Fruit fly (Drosophila melanogaster) whole organism, embryonic: ENCODE data around the gene CG44000.
A peak's percentile ranks its signal among the peaks of the same experiment; 100 is the strongest.

Source experiments
- C15 ChIP-seq: fragments of 200-800 bp; sonication (Bioruptor generic); IDR thresholded peaks from 3 replicates; pipeline ENCODE4 v1.3.6; 2022; ENCODE audit warnings: missing biosample characterization, missing genetic modification characterization
- CG10321 ChIP-seq: fragments of 200-800 bp; sonication (Bioruptor generic); IDR thresholded peaks from 2 replicates; pipeline ENCODE4 v1.3.6; 2022; ENCODE audit warnings: missing biosample characterization, missing genetic modification characterization
- CG11247 ChIP-seq: fragments of 200-800 bp; sonication (Bioruptor generic); IDR thresholded peaks from 2 replicates; pipeline ENCODE4 v1.3.6; 2022; ENCODE audit warnings: missing biosample characterization, missing genetic modification characterization
- CG13296 ChIP-seq: fragments of 200-800 bp; sonication (Bioruptor generic); optimal IDR thresholded peaks from 3 replicates; lab custom pipeline; 2018; ENCODE audit warnings: missing biosample characterization, mild to moderate bottlenecking, missing genetic modification characterization
- CG17186 ChIP-seq: fragments of 200-800 bp; sonication (Bioruptor generic); optimal IDR thresholded peaks from 3 replicates; lab custom pipeline; 2017; ENCODE audit warnings: missing biosample characterization, missing genetic modification reagents, missing genetic modification characterization
- CG18011 ChIP-seq: fragments of 200-800 bp; sonication (Bioruptor generic); optimal IDR thresholded peaks from 2 replicates; lab custom pipeline; 2017; ENCODE audit warnings: missing biosample characterization, missing genetic modification characterization, mild to moderate bottlenecking, moderate library complexity, missing genotype
- CG18619 ChIP-seq: fragments of 200-800 bp; sonication (Bioruptor generic); optimal IDR thresholded peaks from 3 replicates; lab custom pipeline; 2017; ENCODE audit warnings: missing biosample characterization, mild to moderate bottlenecking, missing genetic modification characterization
- CG31365 ChIP-seq: fragments of 200-800 bp; sonication (Bioruptor generic); optimal IDR thresholded peaks from 2 replicates; lab custom pipeline; 2018; ENCODE audit warnings: missing biosample characterization, mild to moderate bottlenecking, missing genetic modification characterization
- CG4282 ChIP-seq: fragments of 200-800 bp; sonication (Bioruptor generic); optimal IDR thresholded peaks from 2 replicates; lab custom pipeline; 2016; ENCODE audit warnings: missing biosample characterization, missing genetic modification characterization
- CG7372 ChIP-seq: fragments of 200-800 bp; sonication (Bioruptor generic); IDR thresholded peaks from 2 replicates; pipeline ENCODE4 v1.3.6; 2022; ENCODE audit warnings: missing biosample characterization, missing genetic modification characterization
- CG8281 ChIP-seq: fragments of 200-800 bp; sonication (Bioruptor generic); optimal IDR thresholded peaks from 2 replicates; lab custom pipeline; 2018; ENCODE audit warnings: missing biosample characterization, mild to moderate bottlenecking, missing genetic modification characterization, moderate library complexity
- CG8290 ChIP-seq, 3 experiments: fragments of 200-800 bp; sonication (Bioruptor generic); optimal IDR thresholded peaks; 2 replicates each; lab custom pipeline; 2016 to 2019; ENCODE audit warnings: missing biosample characterization in 3 of 3, missing genetic modification characterization in 3 of 3, mild to moderate bottlenecking in 2 of 3, moderate library complexity in 1 of 3
- CG9215 ChIP-seq: fragments of 200-800 bp; sonication (Bioruptor generic); IDR thresholded peaks from 2 replicates; pipeline ENCODE4 v1.3.6; 2022; ENCODE audit warnings: missing biosample characterization, missing genetic modification characterization
- CG9876 ChIP-seq: fragments of 200-800 bp; sonication (Bioruptor generic); optimal IDR thresholded peaks from 2 replicates; lab custom pipeline; 2016; ENCODE audit warnings: missing biosample characterization, missing genetic modification characterization
- CG9932 ChIP-seq: fragments of 200-800 bp; sonication (Bioruptor generic); IDR thresholded peaks from 2 replicates; pipeline ENCODE4 v1.3.6; 2022; ENCODE audit warnings: missing biosample characterization, missing genetic modification characterization
- CrebB ChIP-seq: fragments of 200-800 bp; sonication (Bioruptor generic); optimal IDR thresholded peaks from 3 replicates; lab custom pipeline; 2018; ENCODE audit warnings: missing biosample characterization, mild to moderate bottlenecking, missing genetic modification characterization
- D19A ChIP-seq: fragments of 200-800 bp; optimal IDR thresholded peaks from 3 replicates; lab custom pipeline; 2019; ENCODE audit warnings: missing biosample characterization, mild to moderate bottlenecking, missing genetic modification characterization, moderate library complexity
- Dp ChIP-seq: fragments of 200-800 bp; sonication (Bioruptor generic); optimal IDR thresholded peaks from 2 replicates; lab custom pipeline; 2018; ENCODE audit warnings: missing biosample characterization, mild to moderate bottlenecking, missing genetic modification characterization, moderate library complexity
- Elba2 ChIP-seq: fragments of 200-800 bp; sonication (Bioruptor generic); optimal IDR thresholded peaks from 3 replicates; lab custom pipeline; 2016; ENCODE audit warnings: missing biosample characterization, missing genetic modification characterization
- Ets65A ChIP-seq: fragments of 200-800 bp; sonication (Bioruptor generic); peaks from one replicate; lab custom pipeline; 2016; ENCODE audit warnings: missing biosample characterization, missing genetic modification characterization
- H15 ChIP-seq: fragments of 200-800 bp; sonication (Bioruptor generic); IDR thresholded peaks from 3 replicates; pipeline ENCODE4 v1.3.6; 2022; ENCODE audit warnings: missing biosample characterization, missing genetic modification characterization
- Lhr ChIP-seq: fragments of 200-800 bp; sonication (Bioruptor generic); optimal IDR thresholded peaks from 3 replicates; lab custom pipeline; 2017; ENCODE audit warnings: mild to moderate bottlenecking, missing biosample characterization, missing genetic modification reagents, missing genetic modification characterization
- Lpt ChIP-seq: fragments of >200 bp; optimal IDR thresholded peaks from 2 replicates; lab custom pipeline; 2018; ENCODE audit warnings: missing biosample characterization, missing genetic modification characterization
- MBD-R2 ChIP-seq: fragments of 200-800 bp; sonication (Bioruptor generic); IDR thresholded peaks from 2 replicates; pipeline ENCODE4 v1.3.6; 2022; ENCODE audit warnings: missing biosample characterization, missing genetic modification characterization
- PHDP ChIP-seq: fragments of 200-800 bp; sonication (Bioruptor generic); optimal IDR thresholded peaks from 3 replicates; lab custom pipeline; 2018; ENCODE audit warnings: missing biosample characterization, mild to moderate bottlenecking, missing genetic modification characterization, moderate library complexity
- Rfx ChIP-seq: fragments of 200-800 bp; sonication (Bioruptor generic); IDR thresholded peaks from 2 replicates; pipeline ENCODE4 v1.3.6; 2022; ENCODE audit warnings: missing biosample characterization, missing genetic modification characterization
- ab ChIP-seq: fragments of 200-800 bp; sonication (Bioruptor generic); optimal IDR thresholded peaks from 2 replicates; lab custom pipeline; 2016; ENCODE audit warnings: missing biosample characterization, missing genetic modification characterization
- aop ChIP-seq: fragments of 200-800 bp; sonication (Bioruptor generic); IDR thresholded peaks from 2 replicates; pipeline ENCODE4 v1.3.6; 2022; ENCODE audit warnings: missing biosample characterization, missing genetic modification characterization
- bbx ChIP-seq: fragments of 200-800 bp; sonication (Bioruptor generic); IDR thresholded peaks from 2 replicates; pipeline ENCODE4 v1.3.6; 2022; ENCODE audit warnings: missing biosample characterization, missing genetic modification characterization; ENCODE audit not compliant: partially characterized antibody
- cad ChIP-seq: fragments of >200 bp; optimal IDR thresholded peaks from 2 replicates; lab custom pipeline; 2017; ENCODE audit warnings: missing biosample characterization, missing genetic modification characterization
- ci ChIP-seq: fragments of 200-800 bp; sonication (Bioruptor generic); IDR thresholded peaks from 3 replicates; pipeline ENCODE4 v1.3.6; 2022; ENCODE audit warnings: missing biosample characterization, missing genetic modification characterization
- crc ChIP-seq: fragments of 200-800 bp; sonication (Bioruptor generic); optimal IDR thresholded peaks from 2 replicates; lab custom pipeline; 2016; ENCODE audit warnings: missing biosample characterization, missing genetic modification characterization
- eve ChIP-seq, 2 experiments: fragments of >200 bp; optimal IDR thresholded peaks; 2 replicates each; lab custom pipeline; 2017; ENCODE audit warnings: missing biosample characterization in 2 of 2, missing genetic modification characterization in 2 of 2
- ftz-f1 ChIP-seq: fragments of 200-800 bp; sonication (Bioruptor generic); optimal IDR thresholded peaks from 2 replicates; lab custom pipeline; 2016; ENCODE audit warnings: missing biosample characterization, missing genetic modification characterization
- gro ChIP-seq: fragments of 200-800 bp; sonication (Bioruptor generic); optimal IDR thresholded peaks from 2 replicates; lab custom pipeline; 2016; ENCODE audit warnings: missing biosample characterization, missing genetic modification characterization
- gsb-n ChIP-seq: fragments of 200-800 bp; sonication (Bioruptor generic); optimal IDR thresholded peaks from 3 replicates; lab custom pipeline; 2018; ENCODE audit warnings: missing biosample characterization, mild to moderate bottlenecking, missing genetic modification characterization
- inv ChIP-seq: fragments of 200-800 bp; sonication (Bioruptor generic); IDR thresholded peaks from 2 replicates; pipeline ENCODE4 v1.3.6; 2022; ENCODE audit warnings: missing biosample characterization, missing genetic modification characterization; ENCODE audit not compliant: partially characterized antibody
- kay ChIP-seq: fragments of 200-800 bp; sonication (Bioruptor generic); optimal IDR thresholded peaks from 2 replicates; lab custom pipeline; 2016; ENCODE audit warnings: missing biosample characterization, missing genetic modification characterization
- lmd ChIP-seq: fragments of 200-800 bp; sonication (Bioruptor generic); IDR thresholded peaks from 2 replicates; pipeline ENCODE4 v1.3.6; 2022; ENCODE audit warnings: missing biosample characterization, missing genetic modification characterization
- maf-S ChIP-seq: fragments of 200-800 bp; sonication (Bioruptor generic); optimal IDR thresholded peaks from 2 replicates; lab custom pipeline; 2016; ENCODE audit warnings: missing biosample characterization, missing genetic modification characterization
- pfk ChIP-seq: fragments of 200-800 bp; sonication (Bioruptor generic); optimal IDR thresholded peaks from 2 replicates; lab custom pipeline; 2018; ENCODE audit warnings: missing biosample characterization, mild to moderate bottlenecking, missing genetic modification characterization, moderate library complexity
- repo ChIP-seq: fragments of 200-800 bp; sonication (Bioruptor generic); optimal IDR thresholded peaks from 2 replicates; lab custom pipeline; 2016; ENCODE audit warnings: missing biosample characterization, missing genetic modification characterization
- sc ChIP-seq, 3 experiments: fragments of >200 bp in 2 of 3; fragments of 200-800 bp in 1 of 3; sonication (Bioruptor generic) in 1 of 3; optimal IDR thresholded peaks; 2 replicates in 2 of 3; 3 replicates in 1 of 3; lab custom pipeline; 2017; ENCODE audit warnings: mild to moderate bottlenecking in 1 of 3, missing biosample characterization in 1 of 3, missing genetic modification characterization in 1 of 3, missing genetic modification reagents in 1 of 3
- seq ChIP-seq: fragments of 200-800 bp; sonication (Bioruptor generic); IDR thresholded peaks from 2 replicates; pipeline ENCODE4 v1.3.6; 2022; ENCODE audit warnings: missing biosample characterization, missing genetic modification characterization
- tll ChIP-seq, 2 experiments: fragments of 200-800 bp in 1 of 2; fragments of >200 bp in 1 of 2; sonication (Bioruptor generic) in 1 of 2; optimal IDR thresholded peaks; 2 replicates each; lab custom pipeline; 2017 to 2019; ENCODE audit warnings: missing biosample characterization in 2 of 2, missing genetic modification characterization in 2 of 2, mild to moderate bottlenecking in 1 of 2, moderate library complexity in 1 of 2
- vfl ChIP-seq: fragments of 200-800 bp; sonication (Bioruptor generic); optimal IDR thresholded peaks from 2 replicates; lab custom pipeline; 2016; ENCODE audit warnings: missing biosample characterization, missing genetic modification characterization
- zen2 ChIP-seq: fragments of 200-800 bp; sonication (Bioruptor generic); IDR thresholded peaks from 3 replicates; pipeline ENCODE4 v1.3.6; 2022; ENCODE audit warnings: missing biosample characterization, missing genetic modification characterization; ENCODE audit not compliant: partially characterized antibody
- zfh1 ChIP-seq: fragments of 200-800 bp; sonication (Bioruptor generic); IDR thresholded peaks from 3 replicates; pipeline ENCODE4 v1.3.6; 2022; ENCODE audit warnings: missing biosample characterization, missing genetic modification characterization

The CG44000 gene

DNA sequence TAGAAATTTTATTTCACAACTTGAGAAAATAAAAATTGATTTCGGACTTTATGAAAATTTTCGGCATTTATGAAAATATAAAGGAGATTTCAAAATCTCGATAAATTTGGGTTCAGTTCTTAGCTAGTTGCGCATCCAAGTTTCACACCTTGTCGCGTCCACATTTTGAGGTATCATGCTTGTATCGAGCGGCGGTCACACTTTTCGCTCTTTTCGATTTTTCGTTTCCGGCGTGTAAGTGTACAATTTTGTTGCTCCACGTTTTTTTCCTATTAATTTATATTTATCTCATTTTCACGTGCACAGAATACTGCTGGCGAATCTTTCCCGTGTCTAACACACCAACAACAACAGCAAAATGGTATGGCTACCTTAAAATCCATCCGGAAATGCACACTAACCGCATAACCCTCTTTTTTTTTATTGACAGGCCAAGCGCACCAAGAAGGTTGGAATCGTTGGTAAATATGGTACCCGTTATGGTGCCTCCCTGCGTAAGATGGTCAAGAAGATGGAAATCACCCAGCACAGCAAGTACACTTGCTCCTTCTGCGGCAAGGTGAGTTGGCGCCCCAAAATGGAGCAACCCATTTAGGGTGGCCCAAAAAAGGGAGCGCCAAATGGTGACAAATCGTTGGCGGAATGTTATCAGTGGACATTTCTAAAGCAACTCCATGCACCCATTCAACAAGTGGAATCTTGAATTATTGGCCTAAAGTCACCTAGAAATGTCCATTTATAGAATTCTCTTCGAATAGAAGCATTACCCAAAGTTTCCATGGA lies 27.9 kb downstream of the CG44000 start, which contains the start of gene RpL37A:
Gene RpL37A (plus strand): TSS at position 161 of the 783 bp plus-strand sequence.
- TF ChIP-seq Rfx (peak; percentile 87), maf-S (GFP tag; lab: Kevin White, UChicago) (peak; percentile 76), CG18619 (GFP tag; lab: Kevin White, UChicago) (peak; percentile 81), H15 (GFP tag; lab: Robert Waterston, UW) (peak; percentile 56; the same call in 2 of the 3 replicates), CG4282 (peak; percentile 63), pfk (GFP tag; lab: Kevin White, UChicago) (peak; percentile 75), CG17186 (GFP tag; lab: Kevin White, UChicago) (peak; percentile 92), kay (GFP tag; lab: Kevin White, UChicago) (no peak), PHDP (tag; lab: Kevin White, UChicago) (peak; percentile 57), bbx (peak; percentile 61; the same call in 1 of the 2 replicates), gsb-n (tag; lab: Kevin White, UChicago) (peak; percentile 70), zen2 (no peak), C15 (peak; percentile 59; the same call in 1 of the 3 replicates), CrebB (tag; lab: Kevin White, UChicago) (peak; percentile 59), D19A (tag; lab: Kevin White, UChicago) (peak; percentile 38), CG13296 (GFP tag; lab: Kevin White, UChicago) (peak; percentile 89), eve (GFP tag; optimal IDR thresholded peaks at IDR 0.05; lab: Kevin White, UChicago) (peak in 1 of 2 experiments; percentile 66), inv (no peak; the same call in 1 of the 2 replicates), Dp (GFP tag; lab: Kevin White, UChicago) (peak; percentile 54), aop (no peak), CG9215 (GFP tag; lab: Robert Waterston, UW) (no peak), CG10321 (GFP tag; lab: Robert Waterston, UW) (peak; percentile 58; the same call in 1 of the 2 replicates), Ets65A (GFP tag; lab: Kevin White, UChicago) (peak; percentile 98), ab (no peak), CG8281 (peak; percentile 33), crc (GFP tag; lab: Kevin White, UChicago) (peak; percentile 77), repo (peak; percentile 86), CG18011 (GFP tag; lab: Kevin White, UChicago) (peak; percentile 31), lmd (GFP tag; lab: Robert Waterston, UW) (no peak), ftz-f1 (GFP tag; lab: Kevin White, UChicago) (peak; percentile 30), tll (GFP tag; optimal IDR thresholded peaks at IDR 0.05; lab: Kevin White, UChicago) (no peak), zfh1 (peak; percentile 78), CG9876 (peak; percentile 72), CG7372 (peak; percentile 82), gro (GFP tag; lab: Kevin White, UChicago) (peak; percentile 88), Lhr (GFP tag; lab: Kevin White, UChicago) (peak; percentile 92), Elba2 (GFP tag; lab: Kevin White, UChicago) (no peak), seq (GFP tag; lab: Robert Waterston, UW) (peak; percentile 80), ci (GFP tag; lab: Robert Waterston, UW) (peak; percentile 96), sc (optimal IDR thresholded peaks at IDR 0.05; lab: Kevin White, UChicago) (no peak), sc (GFP tag; optimal IDR thresholded peaks at IDR 0.05; lab: Kevin White, UChicago) (peak; percentile 50), MBD-R2 (peak; percentile 67), cad (GFP tag; lab: Kevin White, UChicago) (no peak), CG11247 (GFP tag; lab: Robert Waterston, UW) (peak; percentile 74), vfl (GFP tag; lab: Kevin White, UChicago) (no peak), CG31365 (tag; lab: Kevin White, UChicago) (peak; percentile 79), CG9932 (no peak), Lpt (no peak), CG8290 (GFP tag; optimal IDR thresholded peaks at IDR 0.05; lab: Kevin White, UChicago) (peak; percentile 86), CG8290 (tag; optimal IDR thresholded peaks at IDR 0.05; lab: Kevin White, UChicago) (peak; percentile 81 to 89)
